Worm (Caenorhabditis elegans): Measurements from ENCODE around the gene Y32B12C.1.

- no peak for TF ChIP-seq cnd-1 (tag; optimal IDR thresholded peaks at IDR 0.05)
- no peak for TF ChIP-seq pha-4 (tag; optimal IDR thresholded peaks at IDR 0.05)
- TF ChIP-seq ztf-11 (tag; optimal IDR thresholded peaks at IDR 0.05): no peak
- no peak for TF ChIP-seq elt-1 (tag; optimal IDR thresholded peaks at IDR 0.05; ENCODE audit: borderline replicate concordance, insufficient read depth)
- TF ChIP-seq sptf-1 (tag; optimal IDR thresholded peaks at IDR 0.05): no peak
- TF ChIP-seq nhr-76 (tag; optimal IDR thresholded peaks at IDR 0.05): no peak
- no peak for TF ChIP-seq nhr-12 (tag; optimal IDR thresholded peaks at IDR 0.05)
- no peak for TF ChIP-seq nhr-28 (tag; optimal IDR thresholded peaks at IDR 0.05)
Observed at ce11 chrV:16568056-16568455, 38.4 kb upstream of the Y32B12C.1 start.
